Fruit fly (Drosophila melanogaster) whole organism, embryonic: Measurements from ENCODE around the gene sisA.

Experiments
- Atf6 ChIP-seq: fragments of 200-800 bp; sonication (Bioruptor generic); IDR thresholded peaks from 2 replicates; pipeline ENCODE4 v1.3.6; 2022; ENCODE audit warnings: missing biosample characterization, missing genetic modification characterization
- BEAF-32 ChIP-seq: fragments of 200-800 bp; sonication (Bioruptor generic); optimal IDR thresholded peaks from 3 replicates; lab custom pipeline; 2017; ENCODE audit warnings: missing biosample characterization, missing genetic modification characterization, mild to moderate bottlenecking, moderate library complexity, missing genetic modification reagents
- Bteb2 ChIP-seq: fragments of 200-800 bp; sonication (Bioruptor generic); optimal IDR thresholded peaks from 2 replicates; lab custom pipeline; 2016; ENCODE audit warnings: missing biosample characterization, missing genetic modification characterization
- CG10959 ChIP-seq: fragments of 200-800 bp; sonication (Bioruptor generic); IDR thresholded peaks from 2 replicates; pipeline ENCODE4 v1.3.6; 2022; ENCODE audit warnings: missing biosample characterization, missing genetic modification characterization
- CG11504 ChIP-seq: fragments of 200-800 bp; sonication (Bioruptor generic); optimal IDR thresholded peaks from 3 replicates; lab custom pipeline; 2019; ENCODE audit warnings: missing biosample characterization, mild to moderate bottlenecking, missing genetic modification characterization, moderate library complexity
- CG12299 ChIP-seq: fragments of 200-800 bp; sonication (Bioruptor generic); optimal IDR thresholded peaks from 2 replicates; lab custom pipeline; 2018; ENCODE audit warnings: missing biosample characterization, mild to moderate bottlenecking, missing genetic modification characterization
- CG12391 ChIP-seq: fragments of 200-800 bp; sonication (Bioruptor generic); optimal IDR thresholded peaks from 3 replicates; lab custom pipeline; 2018; ENCODE audit warnings: missing biosample characterization, mild to moderate bottlenecking, missing genetic modification characterization, moderate library complexity
- CG12942 ChIP-seq: fragments of 200-800 bp; sonication (Bioruptor generic); optimal IDR thresholded peaks from 3 replicates; lab custom pipeline; 2016; ENCODE audit warnings: missing biosample characterization, missing genetic modification characterization
- CG13296 ChIP-seq: fragments of 200-800 bp; sonication (Bioruptor generic); optimal IDR thresholded peaks from 3 replicates; lab custom pipeline; 2018; ENCODE audit warnings: missing biosample characterization, mild to moderate bottlenecking, missing genetic modification characterization
- CG13775 ChIP-seq: fragments of 200-800 bp; sonication (Bioruptor generic); optimal IDR thresholded peaks from 3 replicates; lab custom pipeline; 2017; ENCODE audit warnings: missing biosample characterization, mild to moderate bottlenecking, missing genetic modification characterization
- CG15479 ChIP-seq: fragments of 200-800 bp; sonication (Bioruptor generic); optimal IDR thresholded peaks from 3 replicates; lab custom pipeline; 2019; ENCODE audit warnings: missing biosample characterization, mild to moderate bottlenecking, missing genetic modification characterization, moderate library complexity
- CG15696 ChIP-seq: fragments of 200-800 bp; sonication (Bioruptor generic); optimal IDR thresholded peaks from 2 replicates; lab custom pipeline; 2019; ENCODE audit warnings: missing biosample characterization, mild to moderate bottlenecking, missing genetic modification characterization, moderate library complexity
- CG16815 ChIP-seq: fragments of 200-800 bp; sonication (Bioruptor generic); optimal IDR thresholded peaks from 3 replicates; lab custom pipeline; 2017; ENCODE audit warnings: missing biosample characterization, mild to moderate bottlenecking, missing genetic modification characterization
- CG17359 ChIP-seq: fragments of 200-800 bp; sonication (Bioruptor generic); optimal IDR thresholded peaks from 3 replicates; lab custom pipeline; 2018; ENCODE audit warnings: missing biosample characterization, mild to moderate bottlenecking, missing genetic modification characterization, moderate library complexity
- CG17829 ChIP-seq: fragments of 200-800 bp; optimal IDR thresholded peaks from 2 replicates; lab custom pipeline; 2019; ENCODE audit warnings: missing biosample characterization, mild to moderate bottlenecking, missing genetic modification characterization, moderate library complexity
- CG2202 ChIP-seq: fragments of 200-800 bp; sonication (Bioruptor generic); optimal IDR thresholded peaks from 2 replicates; lab custom pipeline; 2018; ENCODE audit warnings: missing biosample characterization, mild to moderate bottlenecking, missing genetic modification characterization
- CG30403 ChIP-seq: fragments of 200-800 bp; sonication (Bioruptor generic); optimal IDR thresholded peaks from 3 replicates; lab custom pipeline; 2016; ENCODE audit warnings: missing biosample characterization, missing genetic modification characterization
- CG3407 ChIP-seq: fragments of 200-800 bp; sonication (Bioruptor generic); optimal IDR thresholded peaks from 2 replicates; lab custom pipeline; 2018; ENCODE audit warnings: missing biosample characterization, mild to moderate bottlenecking, missing genetic modification characterization
- CG34376 ChIP-seq: fragments of 200-800 bp; sonication (Bioruptor generic); optimal IDR thresholded peaks from 2 replicates; lab custom pipeline; 2018; ENCODE audit warnings: missing biosample characterization, mild to moderate bottlenecking, missing genetic modification characterization
- CG4282 ChIP-seq: fragments of 200-800 bp; sonication (Bioruptor generic); optimal IDR thresholded peaks from 2 replicates; lab custom pipeline; 2016; ENCODE audit warnings: missing biosample characterization, missing genetic modification characterization
- CG4820 ChIP-seq: fragments of 200-800 bp; sonication (Bioruptor generic); optimal IDR thresholded peaks from 3 replicates; lab custom pipeline; 2016; ENCODE audit warnings: missing biosample characterization, missing genetic modification characterization
- CG7839 ChIP-seq: fragments of 200-800 bp; sonication (Bioruptor generic); optimal IDR thresholded peaks from 3 replicates; lab custom pipeline; 2018; ENCODE audit warnings: missing biosample characterization, mild to moderate bottlenecking, missing genetic modification characterization, moderate library complexity
- CG7928 ChIP-seq: fragments of 200-800 bp; sonication (Bioruptor generic); optimal IDR thresholded peaks from 2 replicates; lab custom pipeline; 2017; ENCODE audit warnings: missing biosample characterization, mild to moderate bottlenecking, missing genetic modification characterization
- CG8478 ChIP-seq: fragments of >200 bp; optimal IDR thresholded peaks from 2 replicates; lab custom pipeline; 2018
- Deaf1 ChIP-seq: fragments of 200-800 bp; optimal IDR thresholded peaks from 3 replicates; lab custom pipeline; 2019; ENCODE audit warnings: missing biosample characterization, mild to moderate bottlenecking, missing genetic modification characterization, moderate library complexity
- E2f2 ChIP-seq: fragments of 200-800 bp; sonication (Bioruptor generic); IDR thresholded peaks from 2 replicates; pipeline ENCODE4 v1.3.6; 2022; ENCODE audit warnings: missing biosample characterization, missing genetic modification characterization
- Elba2 ChIP-seq: fragments of 200-800 bp; sonication (Bioruptor generic); optimal IDR thresholded peaks from 3 replicates; lab custom pipeline; 2016; ENCODE audit warnings: missing biosample characterization, missing genetic modification characterization
- Fer2 ChIP-seq: fragments of 200-800 bp; sonication (Bioruptor generic); optimal IDR thresholded peaks from 2 replicates; lab custom pipeline; 2018; ENCODE audit warnings: missing biosample characterization, mild to moderate bottlenecking, missing genetic modification characterization, moderate library complexity
- HHEX ChIP-seq: fragments of 200-800 bp; sonication (Bioruptor generic); optimal IDR thresholded peaks from 3 replicates; lab custom pipeline; 2017; ENCODE audit warnings: missing biosample characterization, mild to moderate bottlenecking, missing genetic modification characterization, missing genetic modification reagents
- Hr39 ChIP-seq: fragments of >200 bp; optimal IDR thresholded peaks from 2 replicates; lab custom pipeline; 2017
- Jarid2 ChIP-seq: fragments of 200-800 bp; sonication (Bioruptor generic); optimal IDR thresholded peaks from 3 replicates; lab custom pipeline; 2017; ENCODE audit warnings: mild to moderate bottlenecking, missing biosample characterization, missing genetic modification reagents, missing genetic modification characterization
- Ravus ChIP-seq: fragments of 200-800 bp; sonication (Bioruptor generic); IDR thresholded peaks from 2 replicates; pipeline ENCODE4 v1.3.6; 2022; ENCODE audit warnings: missing biosample characterization, missing genetic modification characterization
- Sry-δ ChIP-seq: fragments of 200-800 bp; sonication (Bioruptor generic); optimal IDR thresholded peaks from 2 replicates; lab custom pipeline; 2016; ENCODE audit warnings: missing biosample characterization, missing genetic modification characterization
- exex ChIP-seq: fragments of 200-800 bp; sonication (Bioruptor generic); optimal IDR thresholded peaks from 4 replicates; lab custom pipeline; 2018; ENCODE audit warnings: missing biosample characterization, mild to moderate bottlenecking, missing genetic modification characterization, moderate library complexity
- fd3F ChIP-seq: fragments of 200-800 bp; sonication (Bioruptor generic); optimal IDR thresholded peaks from 2 replicates; lab custom pipeline; 2018; ENCODE audit warnings: missing biosample characterization, mild to moderate bottlenecking, missing genetic modification characterization, moderate library complexity
- fru ChIP-seq: fragments of >200 bp; optimal IDR thresholded peaks from 2 replicates; lab custom pipeline; 2017
- gfzf ChIP-seq: fragments of 200-800 bp; sonication (Bioruptor generic); optimal IDR thresholded peaks from 2 replicates; lab custom pipeline; 2016; ENCODE audit warnings: missing biosample characterization, mild to moderate bottlenecking, missing genetic modification characterization, moderate library complexity
- hbn ChIP-seq: fragments of 200-800 bp; sonication (Bioruptor generic); IDR thresholded peaks from 2 replicates; pipeline ENCODE4 v1.3.6; 2022; ENCODE audit warnings: missing biosample characterization, missing genetic modification characterization; ENCODE audit not compliant: partially characterized antibody
- ind ChIP-seq: fragments of 200-800 bp; sonication (Bioruptor generic); optimal IDR thresholded peaks from 3 replicates; lab custom pipeline; 2016; ENCODE audit warnings: missing biosample characterization, missing genetic modification characterization
- insv ChIP-seq, 2 experiments: fragments of 200-800 bp; sonication (Bioruptor generic); optimal IDR thresholded peaks; 3 replicates each; lab custom pipeline; 2016 to 2018; ENCODE audit warnings: missing biosample characterization in 2 of 2, missing genetic modification characterization in 2 of 2
- ken ChIP-seq: fragments of 200-800 bp; sonication (Bioruptor generic); IDR thresholded peaks from 3 replicates; pipeline ENCODE4 v1.3.6; 2022; ENCODE audit warnings: missing biosample characterization, missing genetic modification characterization
- knrl ChIP-seq: fragments of 200-800 bp; sonication (Bioruptor generic); IDR thresholded peaks from 3 replicates; pipeline ENCODE4 v1.3.6; 2022; ENCODE audit warnings: missing biosample characterization, missing genetic modification characterization; ENCODE audit not compliant: partially characterized antibody
- mirr ChIP-seq: fragments of 200-800 bp; sonication (Bioruptor generic); optimal IDR thresholded peaks from 3 replicates; lab custom pipeline; 2018; ENCODE audit warnings: missing biosample characterization, mild to moderate bottlenecking, missing genetic modification characterization
- nerfin-1 ChIP-seq: fragments of 200-800 bp; sonication (Bioruptor generic); optimal IDR thresholded peaks from 3 replicates; lab custom pipeline; 2019; ENCODE audit warnings: missing biosample characterization, mild to moderate bottlenecking, missing genetic modification characterization, moderate library complexity
- onecut ChIP-seq: fragments of 200-800 bp; sonication (Bioruptor generic); IDR thresholded peaks from 2 replicates; pipeline ENCODE4 v1.3.6; 2022; ENCODE audit warnings: missing biosample characterization, missing genetic modification characterization
- pzg ChIP-seq: fragments of 200-800 bp; sonication (Bioruptor generic); optimal IDR thresholded peaks from 3 replicates; lab custom pipeline; 2018; ENCODE audit warnings: missing biosample characterization, mild to moderate bottlenecking, missing genetic modification characterization, moderate library complexity
- row ChIP-seq: fragments of 200-800 bp; sonication (Bioruptor generic); IDR thresholded peaks from 3 replicates; pipeline ENCODE4 v1.3.6; 2022; ENCODE audit warnings: missing biosample characterization, missing genetic modification characterization
- slou ChIP-seq: fragments of 200-800 bp; sonication (Bioruptor generic); optimal IDR thresholded peaks from 3 replicates; lab custom pipeline; 2016; ENCODE audit warnings: missing biosample characterization, missing genetic modification characterization
- sna ChIP-seq: fragments of 200-800 bp; sonication (Bioruptor generic); IDR thresholded peaks from 2 replicates; pipeline ENCODE4 v1.3.6; 2022; ENCODE audit warnings: missing biosample characterization, missing genetic modification characterization; ENCODE audit not compliant: partially characterized antibody
- so ChIP-seq: fragments of 200-800 bp; sonication (Bioruptor generic); IDR thresholded peaks from 3 replicates; pipeline ENCODE4 v1.3.6; 2022; ENCODE audit warnings: missing biosample characterization, missing genetic modification characterization
- stwl ChIP-seq: fragments of 200-800 bp; sonication (Bioruptor generic); optimal IDR thresholded peaks from 3 replicates; lab custom pipeline; 2018; ENCODE audit warnings: missing biosample characterization, mild to moderate bottlenecking, missing genetic modification characterization, moderate library complexity
- tgo ChIP-seq: fragments of 200-800 bp; sonication (Bioruptor generic); IDR thresholded peaks from 3 replicates; pipeline ENCODE4 v1.3.6; 2022; ENCODE audit warnings: missing biosample characterization, missing genetic modification characterization

The sisA gene

dm6 chrX:11348829-11349228 is 26.7 kb upstream of the sisA start, which contains the start of gene CG1738 (continued):
- TF ChIP-seq CG34376 (GFP tag; lab: Kevin White, UChicago), result no peak
- no peak for TF ChIP-seq onecut (GFP tag; lab: Robert Waterston, UW)
- TF ChIP-seq Sry-δ (GFP tag; lab: Kevin White, UChicago), result no peak
- no peak for TF ChIP-seq CG4820 (GFP tag; lab: Kevin White, UChicago)
- TF ChIP-seq tgo, result no peak
- 0 out of 2 replicates have a peak, but pooled peaks have one; percentile 18 for TF ChIP-seq Atf6
- no peak for TF ChIP-seq CG12299
- TF ChIP-seq Hr39, result no peak
- TF ChIP-seq CG17359 (tag; lab: Kevin White, UChicago), result no peak
- TF ChIP-seq fd3F (GFP tag; lab: Kevin White, UChicago), result no peak
- peak; percentile 14 for TF ChIP-seq CG17829 (tag; lab: Kevin White, UChicago)
- no peak for TF ChIP-seq sna (GFP tag; lab: Robert Waterston, UW)
- TF ChIP-seq mirr (GFP tag; lab: Kevin White, UChicago), result no peak
- no peak for TF ChIP-seq CG2202 (tag; lab: Kevin White, UChicago)
- no peak for TF ChIP-seq Elba2
- no peak for TF ChIP-seq CG8478 (lab: Kevin White, UChicago)
- peak; percentile 25; the same call in 1 of the 2 replicates for TF ChIP-seq E2f2 (GFP tag; lab: Robert Waterston, UW)
- peak; percentile 47 for TF ChIP-seq pzg (GFP tag; lab: Kevin White, UChicago)
- TF ChIP-seq so (GFP tag; lab: Robert Waterston, UW), result no peak
- no peak for TF ChIP-seq Jarid2 (GFP tag; lab: Kevin White, UChicago)
- TF ChIP-seq row (GFP tag; lab: Robert Waterston, UW), result peak; percentile 83
- TF ChIP-seq Deaf1 (tag; lab: Kevin White, UChicago), result no peak
- TF ChIP-seq Fer2 (tag; lab: Kevin White, UChicago), result no peak
- TF ChIP-seq CG15696 (tag; lab: Kevin White, UChicago), result no peak
- no peak for TF ChIP-seq CG7928 (GFP tag; lab: Kevin White, UChicago)
- TF ChIP-seq CG10959, result no peak
- TF ChIP-seq CG12391, result peak; percentile 1
- TF ChIP-seq exex, result no peak
- TF ChIP-seq HHEX (GFP tag; lab: Kevin White, UChicago), result no peak
- no peak for TF ChIP-seq Ravus (GFP tag; lab: Robert Waterston, UW)
- TF ChIP-seq ind (GFP tag; lab: Kevin White, UChicago), result peak; percentile 0
- TF ChIP-seq fru, result no peak
- no peak for TF ChIP-seq slou (GFP tag; lab: Kevin White, UChicago)
- TF ChIP-seq stwl, result peak; percentile 13
- no peak for TF ChIP-seq insv (GFP tag; optimal IDR thresholded peaks at IDR 0.05; lab: Kevin White, UChicago)
- TF ChIP-seq knrl (GFP tag; lab: Robert Waterston, UW), result no peak
- TF ChIP-seq CG12942 (GFP tag; lab: Kevin White, UChicago), result no peak
- TF ChIP-seq CG15479 (GFP tag; lab: Kevin White, UChicago), result no peak
- no peak for TF ChIP-seq ken (GFP tag; lab: Robert Waterston, UW)
- TF ChIP-seq gfzf, result peak; percentile 71
- TF ChIP-seq CG13775 (GFP tag; lab: Kevin White, UChicago), result no peak
- TF ChIP-seq CG13296, result peak; percentile 1
- peak; percentile 26 for TF ChIP-seq CG11504 (tag; lab: Kevin White, UChicago)
- peak; percentile 29 for TF ChIP-seq CG7839
- TF ChIP-seq nerfin-1 (tag; lab: Kevin White, UChicago), result no peak
- no peak for TF ChIP-seq Bteb2 (GFP tag; lab: Kevin White, UChicago)
- TF ChIP-seq CG16815, result no peak
- no peak for TF ChIP-seq CG4282 (GFP tag; lab: Kevin White, UChicago)
- peak; percentile 8 for TF ChIP-seq BEAF-32
- TF ChIP-seq CG3407, result no peak
- TF ChIP-seq CG30403, result peak; percentile 10
- TF ChIP-seq hbn (GFP tag; lab: Robert Waterston, UW), result no peak
